Worm (Caenorhabditis elegans) whole organism, early embryonic: ENCODE results near the gene F48E3.6.

ENCODE experiments used
- ama-1 ChIP-seq: fragments of 150-350 bp; optimal IDR thresholded peaks from 2 replicates; lab custom pipeline; 2014
- ceh-36 ChIP-seq: sonication (generic microtip); optimal IDR thresholded peaks from 2 replicates; lab custom pipeline; 2016; ENCODE audit warnings: missing genetic modification characterization, inconsistent platforms, missing compliant biosample characterization
- hmbx-1 ChIP-seq: sonication (generic microtip); optimal IDR thresholded peaks from 2 replicates; lab custom pipeline; 2016; ENCODE audit warnings: mild to moderate bottlenecking, missing genetic modification characterization, missing compliant biosample characterization
- hmg-4 ChIP-seq: fragments of 200-800 bp; sonication (Bioruptor generic); optimal IDR thresholded peaks from 2 replicates; lab custom pipeline; 2018; ENCODE audit warnings: mild to moderate bottlenecking, missing genetic modification characterization, missing compliant biosample characterization
- hnd-1 ChIP-seq: sonication (generic microtip); optimal IDR thresholded peaks from 2 replicates; lab custom pipeline; 2016; ENCODE audit warnings: missing genetic modification characterization, missing compliant biosample characterization
- pes-1 ChIP-seq: fragments of 200-800 bp; sonication (Bioruptor generic); IDR thresholded peaks from 2 replicates; pipeline ENCODE4 v1.3.6; 2022; ENCODE audit warnings: missing genetic modification reagents, missing genetic modification characterization, missing compliant biosample characterization
- sea-1 ChIP-seq: fragments of 200-800 bp; sonication (Bioruptor generic); conservative IDR thresholded peaks from 2 replicates; pipeline ENCODE4 v1.3.6; 2022; ENCODE audit warnings: missing genetic modification characterization, missing compliant biosample characterization

ce11 chrX:7541078-7541477 is 38.4 kb upstream of the F48E3.6 start:
- no peak for TF ChIP-seq ceh-36 (tag; lab: Kevin White, UChicago)
- no peak for TF ChIP-seq sea-1 (GFP tag; lab: Robert Waterston, UW)
- no peak for TF ChIP-seq ama-1 (lab: Kevin White, UChicago)
- TF ChIP-seq pes-1 (GFP tag; lab: Robert Waterston, UW), result no peak
- no peak for TF ChIP-seq hmbx-1 (tag; lab: Kevin White, UChicago)
- no peak for TF ChIP-seq hmg-4 (GFP tag; lab: Kevin White, UChicago)
- no peak for TF ChIP-seq hnd-1
